Comparison of ENCODE assay signal across 1 fruit fly cellular context in the genomic region with DNA sequence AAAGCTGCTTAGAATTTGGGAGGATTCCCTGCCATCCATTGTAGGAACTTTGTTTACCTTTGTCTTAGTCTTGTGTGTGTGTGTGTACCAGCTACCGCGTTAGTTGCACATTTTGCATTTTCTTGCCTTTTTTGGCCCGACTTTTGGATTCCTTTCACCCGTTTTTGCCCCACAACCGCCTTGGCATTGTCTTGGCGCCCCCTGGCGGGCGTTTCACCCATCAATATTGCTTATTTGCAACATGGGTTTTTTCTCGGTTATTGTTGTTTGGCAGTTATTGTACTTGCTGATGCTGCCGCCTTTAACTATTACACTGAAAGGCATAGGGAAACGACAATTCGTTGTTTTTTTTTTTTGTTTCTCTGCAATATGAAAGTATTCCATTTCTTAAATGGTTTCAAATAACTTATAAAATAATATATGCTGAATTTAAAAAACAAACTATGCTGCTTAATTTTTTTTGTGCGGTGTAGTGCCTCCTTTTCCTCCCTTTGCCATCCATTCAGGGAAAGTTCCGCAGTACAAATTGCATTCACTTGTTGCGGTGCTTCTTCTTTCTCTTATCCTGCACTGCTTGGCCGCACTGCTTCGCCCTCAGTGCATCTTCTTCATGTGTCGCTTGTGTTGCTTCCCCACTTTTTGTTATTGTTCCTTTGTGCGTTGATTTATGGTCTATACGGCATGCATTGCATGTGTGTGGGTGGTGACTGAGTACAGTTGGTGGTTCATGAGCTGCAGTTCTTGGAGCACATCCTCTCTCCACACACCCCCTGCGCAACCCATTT.
A peak's percentile ranks its signal among the peaks of the same experiment; 100 is the strongest.
TF ChIP-seq lines count a peak whose summit lies in the region.

No protein-coding gene starts in this region.

TF ChIP-seq in whole organism, prepupa, 60 proteins besides CTCF, POLR2A, EP300 and RAD21 (continued from another document):
- TF ChIP-seq CG10631 (GFP tag; optimal IDR thresholded peaks at IDR 0.05; lab: Kevin White, UChicago) (no peak), Ets96B (tag; optimal IDR thresholded peaks at IDR 0.05; lab: Kevin White, UChicago) (peak; percentile 18), vri (GFP tag; optimal IDR thresholded peaks at IDR 0.05; lab: Kevin White, UChicago) (no peak), cyc (GFP tag; optimal IDR thresholded peaks at IDR 0.05; lab: Kevin White, UChicago) (no peak), achi (GFP tag; optimal IDR thresholded peaks at IDR 0.05; lab: Kevin White, UChicago) (no peak), CG32006 (GFP tag; optimal IDR thresholded peaks at IDR 0.05; lab: Kevin White, UChicago) (peak; percentile 15), CG6792 (GFP tag; optimal IDR thresholded peaks at IDR 0.05; lab: Kevin White, UChicago) (peak; percentile 35), fd85E (GFP tag; optimal IDR thresholded peaks at IDR 0.05; lab: Kevin White, UChicago) (no peak), CG16779 (tag; optimal IDR thresholded peaks at IDR 0.05; lab: Kevin White, UChicago) (no peak), Lpt (GFP tag; optimal IDR thresholded peaks at IDR 0.05; lab: Kevin White, UChicago) (no peak), Hr4 (GFP tag; optimal IDR thresholded peaks at IDR 0.05; lab: Kevin White, UChicago) (peak; percentile 15), ss (GFP tag; optimal IDR thresholded peaks at IDR 0.05; lab: Kevin White, UChicago) (peak in 1 of 2 experiments; percentile 35), CG8319 (GFP tag; optimal IDR thresholded peaks at IDR 0.05; lab: Kevin White, UChicago) (no peak), net (GFP tag; optimal IDR thresholded peaks at IDR 0.05; lab: Kevin White, UChicago) (peak; percentile 14), CG11902 (GFP tag; optimal IDR thresholded peaks at IDR 0.05; lab: Kevin White, UChicago) (no peak), CG15336 (GFP tag; IDR thresholded peaks at IDR 0.05; lab: Robert Waterston, UW) (0 out of 2 replicates have a peak, but pooled peaks have one; percentile 37), acj6 (GFP tag; optimal IDR thresholded peaks at IDR 0.05; lab: Kevin White, UChicago) (no peak), fd59A (GFP tag; optimal IDR thresholded peaks at IDR 0.05; lab: Kevin White, UChicago) (peak; percentile 1), CG11294 (GFP tag; IDR thresholded peaks at IDR 0.05; lab: Robert Waterston, UW) (no peak), Hr38 (GFP tag; optimal IDR thresholded peaks at IDR 0.05; lab: Kevin White, UChicago) (no peak), CG7368 (GFP tag; optimal IDR thresholded peaks at IDR 0.05; lab: Kevin White, UChicago) (no peak), dac (GFP tag; optimal IDR thresholded peaks at IDR 0.05; lab: Kevin White, UChicago) (no peak), CG6163 (GFP tag; IDR thresholded peaks at IDR 0.05; lab: Robert Waterston, UW) (peak; percentile 49; the same call in 1 of the 3 replicates), Sox15 (GFP tag; optimal IDR thresholded peaks at IDR 0.05; lab: Kevin White, UChicago) (no peak), Sox102F (GFP tag; optimal IDR thresholded peaks at IDR 0.05; lab: Kevin White, UChicago) (peak; percentile 17), pdm3 (GFP tag; optimal IDR thresholded peaks at IDR 0.05; lab: Kevin White, UChicago) (peak; percentile 19), Smox (GFP tag; optimal IDR thresholded peaks at IDR 0.05; lab: Kevin White, UChicago) (peak; percentile 0), eg (GFP tag; IDR thresholded peaks at IDR 0.05; lab: Robert Waterston, UW) (no peak), CG8632 (GFP tag; optimal IDR thresholded peaks at IDR 0.05; lab: Kevin White, UChicago) (no peak), CG8119 (GFP tag; IDR thresholded peaks at IDR 0.05; lab: Robert Waterston, UW) (peak; percentile 28; the same call in 1 of the 3 replicates), Eip75B (GFP tag; optimal IDR thresholded peaks at IDR 0.05; lab: Kevin White, UChicago) (peak; percentile 15), CG3032 (tag; optimal IDR thresholded peaks at IDR 0.05; lab: Kevin White, UChicago) (no peak), Eip78C (GFP tag; lab: Kevin White, UChicago) (peak; percentile 65), Ets21C (GFP tag; optimal IDR thresholded peaks at IDR 0.05; lab: Kevin White, UChicago) (no peak), salr (GFP tag; optimal IDR thresholded peaks at IDR 0.05; lab: Kevin White, UChicago) (no peak), topi (GFP tag; optimal IDR thresholded peaks at IDR 0.05; lab: Kevin White, UChicago) (no peak)
